Fruit fly (Drosophila melanogaster) whole organism, embryonic: ENCODE data around the gene Pde9.
A peak's percentile ranks its signal among the peaks of the same experiment; 100 is the strongest.

Experiments
- Blimp-1 ChIP-seq: fragments of 200-800 bp; sonication (Bioruptor generic); optimal IDR thresholded peaks from 3 replicates; lab custom pipeline; 2018; ENCODE audit warnings: missing biosample characterization, missing genetic modification characterization, mild to moderate bottlenecking, moderate library complexity, missing genetic modification reagents
- BtbVII ChIP-seq: fragments of 200-800 bp; sonication (Bioruptor generic); optimal IDR thresholded peaks from 3 replicates; lab custom pipeline; 2017; ENCODE audit warnings: missing biosample characterization, mild to moderate bottlenecking, missing genetic modification characterization
- CG12104 ChIP-seq: fragments of 200-800 bp; sonication (Bioruptor generic); optimal IDR thresholded peaks from 3 replicates; lab custom pipeline; 2016; ENCODE audit warnings: missing biosample characterization, missing genetic modification characterization
- CG12942 ChIP-seq: fragments of 200-800 bp; sonication (Bioruptor generic); optimal IDR thresholded peaks from 3 replicates; lab custom pipeline; 2016; ENCODE audit warnings: missing biosample characterization, missing genetic modification characterization
- CG13894 ChIP-seq: fragments of 200-800 bp; sonication (Bioruptor generic); optimal IDR thresholded peaks from 3 replicates; lab custom pipeline; 2018; ENCODE audit warnings: missing biosample characterization, mild to moderate bottlenecking, missing genetic modification characterization, moderate library complexity
- CG14667 ChIP-seq: fragments of 200-800 bp; sonication (Bioruptor generic); IDR thresholded peaks from 2 replicates; pipeline ENCODE4 v1.3.6; 2022; ENCODE audit warnings: missing biosample characterization, missing genetic modification characterization
- CG4617 ChIP-seq: fragments of 200-800 bp; sonication (Bioruptor generic); optimal IDR thresholded peaks from 3 replicates; lab custom pipeline; 2016; ENCODE audit warnings: missing biosample characterization, missing genetic modification characterization, borderline replicate concordance
- CG6654 ChIP-seq: fragments of 200-800 bp; sonication (Bioruptor generic); optimal IDR thresholded peaks from 2 replicates; lab custom pipeline; 2017; ENCODE audit warnings: missing biosample characterization, mild to moderate bottlenecking, missing genetic modification characterization
- Dbx ChIP-seq: fragments of 200-800 bp; sonication (Bioruptor generic); IDR thresholded peaks from 3 replicates; pipeline ENCODE4 v1.3.6; 2022; ENCODE audit warnings: missing biosample characterization, missing genetic modification characterization
- Deaf1 ChIP-seq: fragments of 200-800 bp; optimal IDR thresholded peaks from 3 replicates; lab custom pipeline; 2019; ENCODE audit warnings: missing biosample characterization, mild to moderate bottlenecking, missing genetic modification characterization, moderate library complexity
- Dfd ChIP-seq, 2 experiments: fragments of >200 bp; optimal IDR thresholded peaks; 2 replicates each; lab custom pipeline; 2017; ENCODE audit warnings: missing biosample characterization in 2 of 2, missing genetic modification characterization in 2 of 2
- E2f2 ChIP-seq: fragments of 200-800 bp; sonication (Bioruptor generic); IDR thresholded peaks from 2 replicates; pipeline ENCODE4 v1.3.6; 2022; ENCODE audit warnings: missing biosample characterization, missing genetic modification characterization
- Ets65A ChIP-seq: fragments of 200-800 bp; sonication (Bioruptor generic); peaks from one replicate; lab custom pipeline; 2016; ENCODE audit warnings: missing biosample characterization, missing genetic modification characterization
- Fer1 ChIP-seq: fragments of 200-800 bp; sonication (Bioruptor generic); optimal IDR thresholded peaks from 2 replicates; lab custom pipeline; 2017; ENCODE audit warnings: missing biosample characterization, mild to moderate bottlenecking, missing genetic modification characterization
- GATAe ChIP-seq: fragments of 200-800 bp; sonication (Bioruptor generic); conservative IDR thresholded peaks from 2 replicates; pipeline ENCODE4 v1.3.6; 2022; ENCODE audit warnings: missing biosample characterization, missing genetic modification characterization
- Hey ChIP-seq: fragments of 200-800 bp; sonication (Bioruptor generic); optimal IDR thresholded peaks from 3 replicates; lab custom pipeline; 2018; ENCODE audit warnings: missing biosample characterization, mild to moderate bottlenecking, missing genetic modification characterization
- Hr39 ChIP-seq: fragments of >200 bp; optimal IDR thresholded peaks from 2 replicates; lab custom pipeline; 2017
- NC2β ChIP-seq: fragments of 200-800 bp; sonication (Bioruptor generic); optimal IDR thresholded peaks from 2 replicates; lab custom pipeline; 2016; ENCODE audit warnings: missing biosample characterization, missing genetic modification characterization
- Rx ChIP-seq: fragments of 200-800 bp; sonication (Bioruptor generic); IDR thresholded peaks from 2 replicates; pipeline ENCODE4 v1.3.6; 2022; ENCODE audit warnings: missing biosample characterization, missing genetic modification characterization
- abd-A ChIP-seq: fragments of 200-800 bp; sonication (Bioruptor generic); optimal IDR thresholded peaks from 3 replicates; lab custom pipeline; 2019; ENCODE audit warnings: missing biosample characterization, mild to moderate bottlenecking, missing genetic modification characterization, moderate library complexity
- bcd ChIP-seq: fragments of 200-800 bp; sonication (Bioruptor generic); optimal IDR thresholded peaks from 2 replicates; lab custom pipeline; 2017; ENCODE audit warnings: missing biosample characterization, mild to moderate bottlenecking, missing genetic modification characterization
- chinmo ChIP-seq: fragments of 200-800 bp; sonication (Bioruptor generic); IDR thresholded peaks from 4 replicates; pipeline ENCODE4 v1.3.6; 2022; ENCODE audit warnings: missing biosample characterization, missing genetic modification characterization; ENCODE audit not compliant: partially characterized antibody
- cwo ChIP-seq: fragments of 200-800 bp; sonication (Bioruptor generic); optimal IDR thresholded peaks from 3 replicates; lab custom pipeline; 2017; ENCODE audit warnings: missing biosample characterization, missing genetic modification characterization, mild to moderate bottlenecking, moderate library complexity, missing genetic modification reagents
- dmrt99B ChIP-seq: fragments of 200-800 bp; sonication (Bioruptor generic); optimal IDR thresholded peaks from 2 replicates; lab custom pipeline; 2018; ENCODE audit warnings: missing biosample characterization, mild to moderate bottlenecking, missing genetic modification characterization, moderate library complexity
- dysf ChIP-seq: fragments of 200-800 bp; sonication (Bioruptor generic); IDR thresholded peaks from 3 replicates; pipeline ENCODE4 v1.3.6; 2022; ENCODE audit warnings: missing biosample characterization, missing genetic modification characterization
- ems ChIP-seq: fragments of 200-800 bp; sonication (Bioruptor generic); optimal IDR thresholded peaks from 3 replicates; lab custom pipeline; 2016; ENCODE audit warnings: missing biosample characterization, missing genetic modification characterization
- exex ChIP-seq: fragments of 200-800 bp; sonication (Bioruptor generic); optimal IDR thresholded peaks from 4 replicates; lab custom pipeline; 2018; ENCODE audit warnings: missing biosample characterization, mild to moderate bottlenecking, missing genetic modification characterization, moderate library complexity
- fd96Cb ChIP-seq: fragments of 200-800 bp; sonication (Bioruptor generic); optimal IDR thresholded peaks from 2 replicates; lab custom pipeline; 2018; ENCODE audit warnings: missing biosample characterization, mild to moderate bottlenecking, missing genetic modification characterization, moderate library complexity
- gcm ChIP-seq: fragments of 200-800 bp; sonication (Bioruptor generic); optimal IDR thresholded peaks from 2 replicates; lab custom pipeline; 2019; ENCODE audit warnings: missing biosample characterization, mild to moderate bottlenecking, missing genetic modification characterization, moderate library complexity
- grau ChIP-seq: fragments of 200-800 bp; optimal IDR thresholded peaks from 3 replicates; lab custom pipeline; 2019; ENCODE audit warnings: missing biosample characterization, mild to moderate bottlenecking, missing genetic modification characterization, moderate library complexity
- jumu ChIP-seq: fragments of 200-800 bp; sonication (Bioruptor generic); optimal IDR thresholded peaks from 3 replicates; lab custom pipeline; 2016; ENCODE audit warnings: missing biosample characterization, missing genetic modification characterization
- nmo ChIP-seq: fragments of 200-800 bp; sonication (Bioruptor generic); optimal IDR thresholded peaks from 2 replicates; lab custom pipeline; 2018; ENCODE audit warnings: missing biosample characterization, mild to moderate bottlenecking, missing genetic modification characterization, moderate library complexity
- peb ChIP-seq: fragments of 200-800 bp; sonication (Bioruptor generic); IDR thresholded peaks from 2 replicates; pipeline ENCODE4 v1.3.6; 2022; ENCODE audit warnings: missing biosample characterization, missing genetic modification characterization
- run ChIP-seq: fragments of 200-800 bp; sonication (Bioruptor generic); optimal IDR thresholded peaks from 3 replicates; lab custom pipeline; 2018; ENCODE audit warnings: missing biosample characterization, mild to moderate bottlenecking, missing genetic modification characterization
- slbo ChIP-seq: fragments of 200-800 bp; sonication (Bioruptor generic); IDR thresholded peaks from 2 replicates; pipeline ENCODE4 v1.3.6; 2022; ENCODE audit warnings: missing biosample characterization, missing genetic modification characterization
- sr ChIP-seq: fragments of 200-800 bp; sonication (Bioruptor generic); IDR thresholded peaks from 3 replicates; pipeline ENCODE4 v1.3.6; 2022; ENCODE audit warnings: missing biosample characterization, missing genetic modification characterization
- z ChIP-seq: fragments of 200-800 bp; sonication (Bioruptor generic); IDR thresholded peaks from 3 replicates; pipeline ENCODE4 v1.3.6; 2022; ENCODE audit warnings: missing biosample characterization, missing genetic modification characterization

Pde9 gene

DNA sequence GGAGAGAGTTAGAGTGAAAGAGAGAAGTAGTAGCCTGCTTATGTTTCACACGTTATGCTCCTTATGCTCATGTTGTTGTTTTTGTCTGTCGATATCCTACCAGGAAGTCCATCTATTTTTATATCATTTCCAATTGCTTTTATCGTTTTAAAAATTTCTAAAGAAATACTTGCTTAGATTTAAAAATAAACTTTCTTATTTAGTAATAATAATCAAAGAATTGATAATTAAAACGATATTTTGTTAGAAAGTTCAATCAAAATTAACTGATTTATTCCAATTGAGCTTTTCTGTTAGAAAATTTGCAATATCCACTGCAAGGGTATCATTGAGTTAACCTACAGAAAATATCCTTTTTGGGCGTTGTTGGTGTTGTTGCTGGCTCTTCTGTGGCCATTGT lies 27.3 kb downstream of the Pde9 start (continued):
- TF ChIP-seq CG6654 (GFP tag; lab: Kevin White, UChicago) (no peak), GATAe (GFP tag; lab: Robert Waterston, UW) (no peak), cwo (GFP tag; lab: Kevin White, UChicago) (peak; percentile 22), dmrt99B (tag; lab: Kevin White, UChicago) (peak; percentile 53), sr (GFP tag; lab: Robert Waterston, UW) (no peak), grau (peak; percentile 52), dysf (GFP tag; lab: Robert Waterston, UW) (peak; percentile 44; the same call in 2 of the 3 replicates), slbo (GFP tag; lab: Robert Waterston, UW) (no peak), Dbx (GFP tag; lab: Robert Waterston, UW) (no peak)
- TF ChIP-seq, all 482 proteins: peak for 39

dm6 chrX:12868605-12869004 lies 28.5 kb downstream of the Pde9 start:
- TF ChIP-seq CG13894 (tag; lab: Kevin White, UChicago) (peak; percentile 38), Deaf1 (tag; lab: Kevin White, UChicago) (peak; percentile 90), abd-A (tag; lab: Kevin White, UChicago) (peak; percentile 39), nmo (GFP tag; lab: Kevin White, UChicago) (no peak), ems (GFP tag; lab: Kevin White, UChicago) (no peak), CG4617 (GFP tag; lab: Kevin White, UChicago) (no peak), run (tag; lab: Kevin White, UChicago) (no peak), Fer1 (GFP tag; lab: Kevin White, UChicago) (no peak), exex (tag; lab: Kevin White, UChicago) (no peak), E2f2 (no peak)
- TF ChIP-seq, all 482 proteins: peak for 3

DNA sequence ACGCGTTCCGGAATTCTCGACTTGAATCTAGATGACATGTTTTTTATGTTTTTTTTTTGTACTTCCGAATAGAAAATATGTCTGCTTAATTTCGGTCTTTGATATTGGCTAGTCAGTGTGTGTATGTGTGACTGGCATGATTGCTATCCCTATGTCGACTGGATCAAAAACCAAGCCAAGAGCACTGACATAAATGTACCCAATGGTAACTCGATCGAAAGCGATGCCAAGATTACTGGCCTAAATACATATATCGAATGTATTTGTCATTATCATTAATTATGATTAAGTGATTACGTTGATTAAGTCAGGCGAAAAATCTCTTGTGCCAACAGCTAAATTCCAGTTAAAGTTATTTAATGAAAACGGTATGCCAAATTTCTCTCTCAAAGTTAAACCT lies 39.5 kb downstream of the Pde9 start, which contains the start of gene CG4661:
Gene CG4661, minus strand, starts transcription at position 101 of the 400 bp plus-strand sequence.
- no peak for TF ChIP-seq Rx
- TF ChIP-seq jumu (GFP tag; lab: Kevin White, UChicago), result no peak
- no peak for TF ChIP-seq CG12942 (GFP tag; lab: Kevin White, UChicago)
- TF ChIP-seq NC2β (GFP tag; lab: Kevin White, UChicago), result no peak
- TF ChIP-seq CG12104 (GFP tag; lab: Kevin White, UChicago), result no peak
- TF ChIP-seq Hey, result no peak
- TF ChIP-seq fd96Cb, result no peak
- no peak for TF ChIP-seq gcm (GFP tag; lab: Kevin White, UChicago)
- TF ChIP-seq BtbVII (GFP tag; lab: Kevin White, UChicago), result no peak

DNA sequence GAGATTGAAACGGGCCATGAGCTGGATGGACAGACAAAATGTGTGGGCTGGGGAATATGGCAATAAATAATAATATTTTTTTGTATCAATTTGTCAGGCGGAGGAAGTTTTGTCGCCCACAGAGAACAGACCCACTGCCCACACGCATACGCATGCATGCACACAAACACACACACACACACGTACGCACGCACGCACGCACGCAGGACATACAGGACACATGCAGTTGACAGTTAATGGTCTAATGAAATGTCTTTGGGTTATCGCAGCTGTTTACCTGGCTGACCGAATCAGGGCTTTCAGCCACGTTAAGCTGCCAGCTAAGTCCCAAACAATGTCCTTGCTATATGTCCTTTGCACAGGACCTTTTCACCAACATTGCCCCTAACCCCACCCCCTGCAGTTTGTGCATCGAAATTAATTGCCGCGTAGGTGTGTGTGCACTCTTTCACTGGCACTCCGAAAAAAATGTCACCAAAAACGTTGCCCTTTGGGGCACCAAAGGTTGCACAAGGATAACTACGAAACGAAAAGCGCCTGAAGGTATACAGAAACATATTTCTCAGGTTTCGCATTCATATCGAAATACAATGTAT lies 55.2 kb downstream of the Pde9 start:
- no peak for TF ChIP-seq z (GFP tag; lab: Robert Waterston, UW)
- peak in 1 of 2 experiments; percentile 92 for TF ChIP-seq Dfd (GFP tag; optimal IDR thresholded peaks at IDR 0.05; lab: Kevin White, UChicago)
- peak; percentile 99 for TF ChIP-seq Hr39 (lab: Kevin White, UChicago)
- no peak for TF ChIP-seq peb (GFP tag; lab: Robert Waterston, UW)

- TF ChIP-seq Hr39 (lab: Kevin White, UChicago) (peak; percentile 96), bcd (GFP tag; lab: Kevin White, UChicago) (no peak), Ets65A (peak; percentile 62), chinmo (no peak), Blimp-1 (no peak), CG14667 (GFP tag; lab: Robert Waterston, UW) (no peak)
Measured at dm6 chrX:12840041-12840440, 57.1 kb downstream of the Pde9 start.
